Worm (Caenorhabditis elegans) whole organism, L2 larva: ENCODE data around the gene T22E5.6.

Experiments
- C34F6.9 ChIP-seq: fragments of 150-350 bp; optimal IDR thresholded peaks from 2 replicates; lab custom pipeline; 2014; ENCODE audit warnings: missing biosample characterization, missing genetic modification characterization
- F13H6.1 ChIP-seq: sonication (generic microtip); optimal IDR thresholded peaks from 2 replicates; lab custom pipeline; 2016; ENCODE audit warnings: missing genetic modification characterization, missing compliant biosample characterization
- R02D3.7 ChIP-seq: fragments of 150-350 bp; optimal IDR thresholded peaks from 2 replicates; lab custom pipeline; 2014; ENCODE audit warnings: missing biosample characterization, missing genetic modification characterization
- Y55F3AM.14 ChIP-seq: fragments of 200-800 bp; sonication (Bioruptor generic); optimal IDR thresholded peaks from 2 replicates; lab custom pipeline; 2018; ENCODE audit warnings: mild to moderate bottlenecking, missing genetic modification characterization, missing compliant biosample characterization
- ZK546.5 ChIP-seq: sonication (generic microtip); optimal IDR thresholded peaks from 2 replicates; lab custom pipeline; 2017; ENCODE audit warnings: missing biosample characterization, missing genetic modification characterization
- ama-1 ChIP-seq: fragments of 150-350 bp; optimal IDR thresholded peaks from 2 replicates; lab custom pipeline; 2018; ENCODE audit warnings: inconsistent platforms
- crh-2 ChIP-seq: sonication (generic microtip); optimal IDR thresholded peaks from 2 replicates; lab custom pipeline; 2017; ENCODE audit warnings: missing biosample characterization, missing genetic modification characterization
- dmd-4 ChIP-seq: sonication (generic microtip); optimal IDR thresholded peaks from 2 replicates; lab custom pipeline; 2017; ENCODE audit warnings: missing biosample characterization, missing genetic modification characterization
- elt-3 ChIP-seq: sonication (generic microtip); optimal IDR thresholded peaks from 2 replicates; lab custom pipeline; 2017; ENCODE audit warnings: missing biosample characterization, missing genetic modification characterization
- fos-1 ChIP-seq: fragments of 150-350 bp; optimal IDR thresholded peaks from 2 replicates; lab custom pipeline; 2014; ENCODE audit warnings: missing biosample characterization, missing genetic modification characterization
- gmeb-1 ChIP-seq: fragments of 150-350 bp; optimal IDR thresholded peaks from 2 replicates; lab custom pipeline; 2014; ENCODE audit warnings: missing biosample characterization, missing genetic modification characterization
- lin-11 ChIP-seq: fragments of 150-350 bp; sonication (generic microtip); optimal IDR thresholded peaks from 2 replicates; lab custom pipeline; 2014; ENCODE audit warnings: missing biosample characterization, missing genetic modification characterization, inconsistent platforms, mixed read lengths
- lin-39 ChIP-seq: fragments of 150-350 bp; optimal IDR thresholded peaks from 2 replicates; lab custom pipeline; 2014; ENCODE audit warnings: missing biosample characterization, missing genetic modification reagents, missing genetic modification characterization
- lsy-2 ChIP-seq, 2 experiments: fragments of 150-350 bp in 1 of 2; sonication (generic microtip) in 1 of 2; optimal IDR thresholded peaks; 2 replicates each; lab custom pipeline; 2014 to 2017; ENCODE audit warnings: missing biosample characterization in 2 of 2, missing genetic modification characterization in 2 of 2
- mbf-1 ChIP-seq: sonication (generic microtip); optimal IDR thresholded peaks from 2 replicates; lab custom pipeline; 2017; ENCODE audit warnings: missing biosample characterization, missing genetic modification characterization
- mdl-1 ChIP-seq, 2 experiments: fragments of 150-350 bp in 1 of 2; sonication (generic microtip) in 1 of 2; optimal IDR thresholded peaks; 2 replicates each; lab custom pipeline; 2017; ENCODE audit warnings: missing biosample characterization in 2 of 2, missing genetic modification characterization in 2 of 2
- nhr-10 ChIP-seq: sonication (generic microtip); optimal IDR thresholded peaks from 2 replicates; lab custom pipeline; 2017; ENCODE audit warnings: missing biosample characterization, missing genetic modification characterization
- nhr-11 ChIP-seq: fragments of 150-350 bp; optimal IDR thresholded peaks from 2 replicates; lab custom pipeline; 2014; ENCODE audit warnings: missing biosample characterization, missing genetic modification characterization
- nhr-129 ChIP-seq: fragments of 150-350 bp; optimal IDR thresholded peaks from 2 replicates; lab custom pipeline; 2014; ENCODE audit warnings: missing biosample characterization, missing genetic modification characterization
- nhr-23 ChIP-seq: fragments of 150-350 bp; optimal IDR thresholded peaks from 2 replicates; lab custom pipeline; 2014; ENCODE audit warnings: missing biosample characterization, missing genetic modification reagents, missing genetic modification characterization
- nhr-237 ChIP-seq: fragments of 150-350 bp; optimal IDR thresholded peaks from 2 replicates; lab custom pipeline; 2014; ENCODE audit warnings: missing biosample characterization, missing genetic modification characterization
- nhr-25 ChIP-seq: fragments of 150-350 bp; sonication (generic microtip); optimal IDR thresholded peaks from 3 replicates; lab custom pipeline; 2014; ENCODE audit warnings: missing biosample characterization, missing genetic modification characterization
- nhr-77 ChIP-seq: fragments of 150-350 bp; optimal IDR thresholded peaks from 2 replicates; lab custom pipeline; 2014; ENCODE audit warnings: missing biosample characterization, missing genetic modification characterization
- peb-1 ChIP-seq: fragments of 150-350 bp; optimal IDR thresholded peaks from 2 replicates; lab custom pipeline; 2014; ENCODE audit warnings: missing biosample characterization, missing genetic modification characterization
- sem-4 ChIP-seq: fragments of 150-350 bp; optimal IDR thresholded peaks from 2 replicates; lab custom pipeline; 2014; ENCODE audit warnings: missing biosample characterization, missing genetic modification reagents, missing genetic modification characterization
- skn-1 ChIP-seq: sonication (generic microtip); optimal IDR thresholded peaks from 2 replicates; lab custom pipeline; 2017; ENCODE audit warnings: missing biosample characterization, missing genetic modification characterization
- sma-3 ChIP-seq: sonication (generic microtip); optimal IDR thresholded peaks from 2 replicates; lab custom pipeline; 2016; ENCODE audit warnings: missing genetic modification reagents, missing genetic modification characterization, missing compliant biosample characterization
- sma-9 ChIP-seq, 2 experiments: fragments of 150-350 bp in 1 of 2; sonication (generic microtip) in 1 of 2; optimal IDR thresholded peaks; 2 replicates each; lab custom pipeline; 2014 to 2016; ENCODE audit warnings: missing genetic modification characterization in 2 of 2, mild to moderate bottlenecking in 1 of 2, missing biosample characterization in 1 of 2, missing compliant biosample characterization in 1 of 2, missing genetic modification reagents in 1 of 2, moderate library complexity in 1 of 2
- snpc-4 ChIP-seq: fragments of 150-350 bp; optimal IDR thresholded peaks from 2 replicates; lab custom pipeline; 2014; ENCODE audit warnings: missing biosample characterization, missing genetic modification characterization
- unc-39 ChIP-seq: fragments of 150-350 bp; optimal IDR thresholded peaks from 2 replicates; lab custom pipeline; 2014; ENCODE audit warnings: missing biosample characterization, missing genetic modification characterization
- unc-55 ChIP-seq: fragments of 150-350 bp; sonication (generic microtip); optimal IDR thresholded peaks from 3 replicates; lab custom pipeline; 2014; ENCODE audit warnings: missing biosample characterization, missing genetic modification reagents, missing genetic modification characterization
- zag-1 ChIP-seq: fragments of 150-350 bp; optimal IDR thresholded peaks from 2 replicates; lab custom pipeline; 2014; ENCODE audit warnings: missing biosample characterization, missing genetic modification characterization
- ztf-11 ChIP-seq: sonication (generic microtip); optimal IDR thresholded peaks from 2 replicates; lab custom pipeline; 2017; ENCODE audit warnings: missing biosample characterization, missing genetic modification characterization
- ztf-4 ChIP-seq: fragments of 150-350 bp; optimal IDR thresholded peaks from 2 replicates; lab custom pipeline; 2014; ENCODE audit warnings: missing biosample characterization, missing genetic modification characterization

The T22E5.6 gene

DNA sequence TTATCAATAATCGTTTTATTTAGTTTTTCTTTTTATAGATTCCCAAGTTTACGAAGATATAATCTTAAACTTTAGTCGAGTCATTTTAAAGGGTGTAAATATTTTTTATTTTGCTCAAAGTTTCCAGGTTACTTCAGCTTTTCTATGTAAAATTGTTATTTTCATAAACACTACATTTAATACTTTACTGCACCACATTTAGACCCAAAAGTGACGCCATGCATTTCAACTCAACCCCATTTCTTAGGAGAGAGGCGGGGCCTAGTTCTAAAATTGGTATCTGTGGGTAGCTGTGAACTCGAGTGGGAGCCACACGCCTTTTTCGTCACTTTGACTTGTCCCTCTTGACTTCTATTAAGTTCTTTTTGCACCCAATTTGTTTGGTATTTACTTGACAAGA is 3.6 kb downstream of the T22E5.6 start, which contains the start of gene T22E5.1:
T22E5.1 (plus strand) TSS at position 301 of the 400 bp plus-strand sequence.
- no peak for TF ChIP-seq skn-1 (tag; lab: Kevin White, UChicago)
- TF ChIP-seq sem-4 (tag; lab: Kevin White, UChicago) = no peak
- no peak for TF ChIP-seq mdl-1 (tag; optimal IDR thresholded peaks at IDR 0.05; lab: Kevin White, UChicago)
- TF ChIP-seq peb-1 (tag; lab: Kevin White, UChicago) = no peak
- TF ChIP-seq nhr-25 (tag; lab: Kevin White, UChicago) = no peak
- TF ChIP-seq nhr-10 = no peak
- no peak for TF ChIP-seq nhr-11
- TF ChIP-seq nhr-23 (tag; lab: Kevin White, UChicago) = no peak
- no peak for TF ChIP-seq fos-1 (tag; lab: Kevin White, UChicago)
- no peak for TF ChIP-seq sma-9 (GFP tag; optimal IDR thresholded peaks at IDR 0.05; lab: Kevin White, UChicago)
- no peak for TF ChIP-seq sma-9 (tag; optimal IDR thresholded peaks at IDR 0.05; lab: Kevin White, UChicago)
- TF ChIP-seq sma-3 = no peak
- TF ChIP-seq nhr-77 (tag; lab: Kevin White, UChicago) = no peak
- TF ChIP-seq ztf-4 (tag; lab: Kevin White, UChicago) = no peak
- TF ChIP-seq ama-1 = no peak
- no peak for TF ChIP-seq elt-3 (tag; lab: Kevin White, UChicago)
- TF ChIP-seq R02D3.7 (tag; lab: Kevin White, UChicago) = no peak
- TF ChIP-seq dmd-4 (tag; lab: Kevin White, UChicago) = no peak

DNA sequence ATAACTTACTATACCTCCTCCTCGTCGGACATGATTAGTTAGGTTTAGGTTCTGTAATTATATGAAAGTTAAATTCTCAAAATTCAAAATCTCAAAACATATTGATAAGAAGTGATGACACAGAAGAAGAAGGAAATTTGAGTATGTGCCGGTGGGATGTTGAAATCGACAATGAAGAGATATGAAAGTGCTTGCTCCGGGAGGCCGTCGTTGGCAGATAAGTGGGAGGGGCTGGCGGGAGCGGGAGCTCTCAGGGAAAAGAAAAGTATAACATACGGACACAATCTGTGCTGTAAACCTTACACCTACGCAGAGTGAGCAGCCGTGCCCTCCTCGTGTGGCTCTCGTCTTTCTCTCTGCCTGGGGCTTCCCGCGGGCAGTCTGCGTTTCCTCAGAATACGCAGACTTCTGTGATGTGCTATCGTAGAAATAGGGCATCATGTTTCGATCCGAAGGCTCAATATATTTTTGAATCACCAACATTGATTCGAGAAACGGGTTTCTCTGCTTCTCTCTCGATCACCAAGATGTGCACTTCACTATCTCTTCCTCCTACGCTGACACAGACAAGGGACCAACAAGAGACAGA is 5.9 kb downstream of the T22E5.6 start, which contains the start of gene mup-2:
mup-2 (minus strand) TSS at position 51 of the 589 bp plus-strand sequence.
- TF ChIP-seq F13H6.1 (peak; percentile 87), zag-1 (tag; lab: Kevin White, UChicago) (no peak), nhr-23 (tag; lab: Kevin White, UChicago) (no peak), nhr-129 (tag; lab: Kevin White, UChicago) (peak; percentile 61), dmd-4 (tag; lab: Kevin White, UChicago) (no peak), C34F6.9 (peak; percentile 3), lsy-2 (tag; optimal IDR thresholded peaks at IDR 0.05; lab: Kevin White, UChicago) (peak in 1 of 2 experiments; percentile 25), sma-9 (GFP tag; optimal IDR thresholded peaks at IDR 0.05; lab: Kevin White, UChicago) (peak; percentile 80), sma-9 (tag; optimal IDR thresholded peaks at IDR 0.05; lab: Kevin White, UChicago) (no peak), nhr-11 (no peak)
- TF ChIP-seq, all 48 proteins: peak for 5

DNA sequence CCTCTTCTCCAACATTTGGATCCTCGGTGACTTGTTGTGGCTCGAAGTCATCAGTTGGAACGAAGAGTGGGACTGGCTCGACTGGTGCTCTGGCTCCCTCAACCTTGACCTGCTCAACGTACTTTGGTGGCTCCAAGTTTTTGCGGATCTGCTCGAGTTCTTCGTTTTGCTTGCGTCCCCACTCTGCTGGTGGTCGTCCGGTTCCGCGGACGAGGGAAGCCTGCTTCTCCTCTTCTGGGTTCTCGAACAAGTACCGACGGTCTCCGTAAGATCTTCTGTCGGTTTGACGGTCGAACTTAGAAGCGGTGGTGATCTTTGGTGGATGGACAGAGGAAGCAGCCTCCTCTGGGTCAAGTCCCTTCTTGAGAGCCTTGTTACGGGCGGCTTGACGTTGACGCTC is 7.5 kb downstream of the T22E5.6 start:
- TF ChIP-seq sma-9 (GFP tag; optimal IDR thresholded peaks at IDR 0.05; lab: Kevin White, UChicago) (no peak), sma-9 (tag; optimal IDR thresholded peaks at IDR 0.05; lab: Kevin White, UChicago) (no peak), lin-39 (no peak), nhr-23 (tag; lab: Kevin White, UChicago) (no peak), nhr-11 (no peak), unc-55 (no peak), Y55F3AM.14 (GFP tag; lab: Kevin White, UChicago) (no peak), dmd-4 (tag; lab: Kevin White, UChicago) (no peak), sma-3 (no peak), lin-11 (tag; lab: Kevin White, UChicago) (no peak), ztf-11 (tag; lab: Kevin White, UChicago) (no peak)

DNA sequence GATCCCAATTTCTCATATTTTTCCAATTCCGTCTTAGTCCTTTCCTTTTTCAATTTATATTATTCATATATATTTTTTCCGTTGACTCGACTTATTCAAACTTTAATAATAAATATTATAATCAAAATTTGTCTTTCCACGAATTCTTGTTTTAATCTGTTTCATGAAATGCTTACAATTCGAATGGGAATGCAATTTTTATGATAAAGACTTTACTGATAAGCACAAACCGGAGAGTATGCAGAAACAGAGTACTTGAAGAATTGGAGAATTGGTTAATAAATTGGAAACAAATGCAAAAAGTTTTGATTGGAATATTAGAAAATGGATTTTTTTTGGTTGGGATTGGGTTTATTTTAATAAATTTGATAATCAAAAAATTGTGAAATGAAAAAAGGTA is 7.9 kb downstream of the T22E5.6 start:
- TF ChIP-seq ztf-11 (tag; lab: Kevin White, UChicago) = no peak
- TF ChIP-seq C34F6.9 = no peak
- TF ChIP-seq fos-1 (tag; lab: Kevin White, UChicago) = peak; percentile 23
- TF ChIP-seq snpc-4 = no peak
- peak in 1 of 2 experiments; percentile 13 for TF ChIP-seq lsy-2 (tag; optimal IDR thresholded peaks at IDR 0.05; lab: Kevin White, UChicago)
- peak; percentile 90 for TF ChIP-seq skn-1 (tag; lab: Kevin White, UChicago)

DNA sequence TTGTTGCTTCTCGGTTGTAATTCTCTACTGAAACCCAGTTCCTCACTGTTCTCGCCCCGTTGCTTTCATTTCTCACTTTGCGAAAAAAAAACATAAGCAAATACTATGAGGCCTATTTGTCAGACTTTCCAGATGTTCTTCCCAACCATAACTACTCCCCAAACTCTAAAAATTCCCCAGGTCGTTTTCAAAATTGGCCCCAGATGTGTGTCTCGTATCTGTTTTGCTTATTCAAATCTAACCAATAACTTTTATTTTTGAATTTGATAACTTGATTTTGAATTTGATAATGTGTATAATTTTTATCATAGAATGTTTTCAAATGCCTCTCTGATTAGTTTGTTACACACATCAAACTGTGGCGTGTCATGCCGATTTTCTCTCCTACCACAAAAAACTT is 8.4 kb downstream of the T22E5.6 start:
- TF ChIP-seq Y55F3AM.14 (GFP tag; lab: Kevin White, UChicago) (no peak), nhr-77 (tag; lab: Kevin White, UChicago) (no peak), nhr-237 (no peak), unc-39 (tag; lab: Kevin White, UChicago) (no peak), fos-1 (tag; lab: Kevin White, UChicago) (no peak)

DNA sequence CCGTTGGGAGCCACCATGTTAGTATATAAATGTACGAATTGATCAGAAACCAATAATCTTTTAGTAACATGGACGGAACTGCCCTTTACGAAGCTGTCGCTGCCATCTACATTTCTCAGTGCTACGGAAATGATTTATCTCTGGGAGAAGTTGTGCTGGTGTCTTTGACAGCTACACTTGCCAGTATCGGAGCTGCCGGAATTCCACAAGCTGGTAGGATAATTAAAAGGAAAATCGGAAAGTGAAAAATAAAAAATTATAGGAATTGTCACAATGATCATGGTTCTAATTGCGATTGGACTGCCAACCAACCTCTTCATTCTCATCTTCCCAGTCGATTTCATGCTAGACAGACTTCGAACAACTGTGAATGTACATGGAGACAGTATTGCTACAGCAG is 10.3 kb downstream of the T22E5.6 start:
- TF ChIP-seq peb-1 (tag; lab: Kevin White, UChicago) = no peak
- no peak for TF ChIP-seq mbf-1 (tag; lab: Kevin White, UChicago)
- no peak for TF ChIP-seq ZK546.5 (tag; lab: Kevin White, UChicago)
- no peak for TF ChIP-seq crh-2 (tag; lab: Kevin White, UChicago)
- TF ChIP-seq gmeb-1 (tag; lab: Kevin White, UChicago) = no peak
- no peak for TF ChIP-seq nhr-129 (tag; lab: Kevin White, UChicago)
- no peak for TF ChIP-seq nhr-10
